Worm (Caenorhabditis elegans) whole organism, L2 larva: Measurements from ENCODE around the gene C26F1.1.

Experiments
- R02D3.7 ChIP-seq: fragments of 150-350 bp; optimal IDR thresholded peaks from 2 replicates; lab custom pipeline; 2014; ENCODE audit warnings: missing biosample characterization, missing genetic modification characterization
- aly-2 ChIP-seq: fragments of 150-350 bp; optimal IDR thresholded peaks from 2 replicates; lab custom pipeline; 2014; ENCODE audit warnings: missing biosample characterization, missing genetic modification characterization
- crh-2 ChIP-seq: sonication (generic microtip); optimal IDR thresholded peaks from 2 replicates; lab custom pipeline; 2017; ENCODE audit warnings: missing biosample characterization, missing genetic modification characterization
- egl-27 ChIP-seq: sonication (generic microtip); optimal IDR thresholded peaks from 3 replicates; lab custom pipeline; 2017; ENCODE audit warnings: missing biosample characterization, missing genetic modification reagents, missing genetic modification characterization
- elt-3 ChIP-seq: sonication (generic microtip); optimal IDR thresholded peaks from 2 replicates; lab custom pipeline; 2017; ENCODE audit warnings: missing biosample characterization, missing genetic modification characterization
- mdl-1 ChIP-seq, 2 experiments: fragments of 150-350 bp in 1 of 2; sonication (generic microtip) in 1 of 2; optimal IDR thresholded peaks; 2 replicates each; lab custom pipeline; 2017; ENCODE audit warnings: missing biosample characterization in 2 of 2, missing genetic modification characterization in 2 of 2
- nhr-25 ChIP-seq: fragments of 150-350 bp; sonication (generic microtip); optimal IDR thresholded peaks from 3 replicates; lab custom pipeline; 2014; ENCODE audit warnings: missing biosample characterization, missing genetic modification characterization
- skn-1 ChIP-seq: sonication (generic microtip); optimal IDR thresholded peaks from 2 replicates; lab custom pipeline; 2017; ENCODE audit warnings: missing biosample characterization, missing genetic modification characterization
- snpc-4 ChIP-seq: fragments of 150-350 bp; optimal IDR thresholded peaks from 2 replicates; lab custom pipeline; 2014; ENCODE audit warnings: missing biosample characterization, missing genetic modification characterization
- ztf-11 ChIP-seq: sonication (generic microtip); optimal IDR thresholded peaks from 2 replicates; lab custom pipeline; 2017; ENCODE audit warnings: missing biosample characterization, missing genetic modification characterization

ce11 chrV:7811758-7812157, 26.5 kb downstream of the C26F1.1 start, which contains the start of gene ZK742.4:
- TF ChIP-seq skn-1 = no peak
- no peak for TF ChIP-seq snpc-4 (tag; lab: Kevin White, UChicago)
- TF ChIP-seq nhr-25 (tag; lab: Kevin White, UChicago) = no peak
- TF ChIP-seq egl-27 = no peak
- no peak for TF ChIP-seq elt-3 (tag; lab: Kevin White, UChicago)
- TF ChIP-seq mdl-1 (tag; optimal IDR thresholded peaks at IDR 0.05; lab: Kevin White, UChicago) = no peak
- no peak for TF ChIP-seq R02D3.7 (tag; lab: Kevin White, UChicago)
- no peak for TF ChIP-seq ztf-11 (tag; lab: Kevin White, UChicago)
- TF ChIP-seq crh-2 (tag; lab: Kevin White, UChicago) = no peak
- TF ChIP-seq aly-2 (tag; lab: Kevin White, UChicago) = no peak
